Worm (Caenorhabditis elegans): ENCODE data around the gene nspb-11.

Gene nspb-11

DNA sequence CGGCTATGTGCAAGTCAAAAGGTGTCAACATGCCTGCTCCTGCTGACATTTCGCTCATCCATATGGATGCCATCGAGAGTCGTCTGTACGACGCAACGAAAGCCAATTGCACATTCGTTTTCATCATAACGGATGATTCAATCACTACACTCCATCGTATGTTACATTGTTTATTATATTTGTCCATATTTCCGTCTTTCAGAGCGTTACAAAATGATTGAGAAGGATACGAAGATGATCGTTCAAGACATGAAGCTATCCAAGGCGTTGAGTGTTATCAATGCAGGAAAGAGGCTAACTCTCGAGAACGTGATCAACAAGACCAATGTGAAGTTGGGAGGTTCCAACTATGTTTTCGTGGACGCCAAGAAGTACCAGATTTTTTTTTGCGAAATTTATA, 14.3 kb downstream of the nspb-11 start:
- no peak for TF ChIP-seq tbx-8 (GFP tag; optimal IDR thresholded peaks at IDR 0.05)
- TF ChIP-seq ces-1 (GFP tag; optimal IDR thresholded peaks at IDR 0.05), result no peak
- TF ChIP-seq pha-4 (tag; optimal IDR thresholded peaks at IDR 0.05), result no peak
- no peak for TF ChIP-seq nhr-28 (tag; optimal IDR thresholded peaks at IDR 0.05)
- no peak for TF ChIP-seq ceh-83 (GFP tag; optimal IDR thresholded peaks at IDR 0.05)
- TF ChIP-seq ztf-11 (tag; optimal IDR thresholded peaks at IDR 0.05), result no peak
- TF ChIP-seq lin-13 (tag; optimal IDR thresholded peaks at IDR 0.05), result no peak
- no peak for TF ChIP-seq nhr-12 (tag; optimal IDR thresholded peaks at IDR 0.05)
- no peak for TF ChIP-seq sem-2 (GFP tag; optimal IDR thresholded peaks at IDR 0.05)
- TF ChIP-seq mep-1 (tag; optimal IDR thresholded peaks at IDR 0.05), result no peak
- TF ChIP-seq unc-39 (tag; optimal IDR thresholded peaks at IDR 0.05), result no peak

DNA sequence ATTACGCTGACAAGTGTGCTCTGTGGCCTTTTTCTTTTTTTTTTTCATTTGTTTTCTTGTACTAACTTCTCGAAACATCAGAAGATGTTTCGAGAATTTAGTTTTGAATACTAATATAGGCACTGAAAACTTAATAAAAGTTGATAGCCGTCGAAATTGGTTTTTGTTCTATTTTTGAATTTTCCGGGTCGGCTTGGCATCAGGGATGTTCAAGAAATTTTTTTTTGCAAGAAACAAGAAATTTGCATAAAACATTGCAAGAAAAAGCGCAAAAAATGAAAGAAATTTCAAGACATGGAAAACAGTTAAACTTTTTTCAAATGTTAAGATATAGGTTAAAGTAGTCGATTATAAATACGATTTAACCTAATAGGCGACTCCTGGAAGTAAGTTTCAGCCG, 16.1 kb downstream of the nspb-11 start:
- no peak for TF ChIP-seq unc-120 (tag; optimal IDR thresholded peaks at IDR 0.05; ENCODE audit: poor library complexity, severe bottlenecking)
- TF ChIP-seq cnd-1 (tag; optimal IDR thresholded peaks at IDR 0.05), result no peak
- no peak for TF ChIP-seq ztf-11 (tag; optimal IDR thresholded peaks at IDR 0.05)
- no peak for TF ChIP-seq nhr-12 (tag; optimal IDR thresholded peaks at IDR 0.05)
- no peak for TF ChIP-seq nhr-2 (tag; optimal IDR thresholded peaks at IDR 0.05)
- no peak for TF ChIP-seq elt-1 (tag; optimal IDR thresholded peaks at IDR 0.05; ENCODE audit: borderline replicate concordance, insufficient read depth)
- no peak for TF ChIP-seq mls-2 (tag; optimal IDR thresholded peaks at IDR 0.05)
- TF ChIP-seq M03D4.4 (tag; optimal IDR thresholded peaks at IDR 0.05), result no peak
- TF ChIP-seq ces-1 (GFP tag; optimal IDR thresholded peaks at IDR 0.05), result no peak
- TF ChIP-seq ceh-43 (GFP tag; optimal IDR thresholded peaks at IDR 0.05), result no peak
- no peak for TF ChIP-seq mab-5 (tag; optimal IDR thresholded peaks at IDR 0.05)
- TF ChIP-seq tbx-8 (GFP tag; optimal IDR thresholded peaks at IDR 0.05), result no peak
- TF ChIP-seq nhr-237 (tag; optimal IDR thresholded peaks at IDR 0.05), result no peak

DNA sequence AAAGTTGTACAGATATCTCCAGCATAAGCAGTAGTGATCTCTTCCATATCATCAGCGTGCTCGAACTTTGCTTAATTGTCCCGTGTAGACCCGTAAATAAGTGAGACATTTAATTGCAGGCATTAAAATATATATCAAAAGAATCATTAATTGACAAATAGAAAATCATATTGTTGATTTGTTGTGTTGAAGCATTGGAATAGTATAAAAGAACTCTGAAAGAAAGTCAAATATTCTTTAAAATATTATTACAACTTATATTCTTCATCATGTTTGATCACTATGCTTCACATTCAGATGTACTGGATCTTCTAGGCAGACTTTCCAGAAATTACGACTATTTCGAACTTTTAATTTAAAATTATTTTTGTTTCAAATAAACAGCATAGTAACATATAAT, 18.4 kb downstream of the nspb-11 start, which contains the start of gene F58G1.8:
TSS of gene F58G1.8 (minus strand) at position 101 of the 400 bp plus-strand sequence.
- no peak for TF ChIP-seq ces-1 (GFP tag; optimal IDR thresholded peaks at IDR 0.05)
- no peak for TF ChIP-seq zip-8 (tag; optimal IDR thresholded peaks at IDR 0.05)
- no peak for TF ChIP-seq lin-13 (tag; optimal IDR thresholded peaks at IDR 0.05)

DNA sequence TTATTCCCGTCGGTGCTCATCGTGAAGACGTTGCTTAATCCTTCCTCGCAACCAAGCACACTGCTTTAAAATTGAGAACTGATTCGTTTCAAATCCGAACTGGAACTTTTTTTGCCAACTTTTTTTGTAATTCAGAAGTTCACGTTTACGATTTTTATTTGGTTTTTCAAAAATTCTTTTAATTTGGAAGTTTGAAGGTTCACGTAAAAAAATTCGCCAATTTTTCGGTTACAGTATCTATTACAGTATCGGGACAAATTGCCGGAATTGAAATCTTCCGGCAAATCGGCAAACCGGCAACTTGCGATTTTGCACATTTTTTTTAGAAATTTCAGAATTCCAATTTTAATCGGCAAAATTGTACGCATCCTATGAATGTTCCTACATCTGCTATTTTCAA, 21.1 kb downstream of the nspb-11 start, which contains the start of gene F58G1.3:
TSS of gene F58G1.3 (minus strand) at position 101 of the 400 bp plus-strand sequence.
- TF ChIP-seq ceh-43 (GFP tag; optimal IDR thresholded peaks at IDR 0.05) (no peak), nhr-237 (tag; optimal IDR thresholded peaks at IDR 0.05) (no peak), zip-8 (tag; optimal IDR thresholded peaks at IDR 0.05) (no peak), tbx-8 (GFP tag; optimal IDR thresholded peaks at IDR 0.05) (no peak), lin-32 (GFP tag; optimal IDR thresholded peaks at IDR 0.05) (no peak), nhr-28 (tag; optimal IDR thresholded peaks at IDR 0.05) (no peak), ceh-39 (tag; optimal IDR thresholded peaks at IDR 0.05) (no peak), lsy-2 (tag; optimal IDR thresholded peaks at IDR 0.05) (no peak), elt-3 (tag; optimal IDR thresholded peaks at IDR 0.05) (no peak), cnd-1 (tag; optimal IDR thresholded peaks at IDR 0.05) (no peak), mls-2 (tag; optimal IDR thresholded peaks at IDR 0.05) (no peak), ces-1 (GFP tag; optimal IDR thresholded peaks at IDR 0.05) (no peak), unc-39 (tag; optimal IDR thresholded peaks at IDR 0.05) (no peak)

DNA sequence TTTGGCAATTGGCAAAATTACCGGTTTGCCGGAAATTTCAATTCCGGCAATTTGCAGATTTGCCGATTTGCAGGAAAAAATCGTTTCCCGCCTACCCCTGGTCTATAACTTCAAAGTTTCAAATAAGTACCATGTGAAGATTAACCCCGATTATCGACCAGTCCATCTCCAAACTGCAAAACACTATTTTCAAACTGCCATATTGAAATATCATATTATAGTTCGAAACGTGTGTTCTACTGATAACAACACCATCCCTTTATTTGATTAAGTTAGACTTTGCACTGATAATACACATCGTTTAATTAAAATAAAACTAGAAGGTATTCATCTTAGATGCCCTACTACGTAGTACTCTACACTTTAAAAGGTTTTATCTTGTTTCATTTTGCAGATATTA, 23.0 kb downstream of the nspb-11 start:
- TF ChIP-seq nhr-28 (tag; optimal IDR thresholded peaks at IDR 0.05), result no peak
- no peak for TF ChIP-seq mls-2 (tag; optimal IDR thresholded peaks at IDR 0.05)
- no peak for TF ChIP-seq M03D4.4 (tag; optimal IDR thresholded peaks at IDR 0.05)
- no peak for TF ChIP-seq bed-3 (GFP tag; optimal IDR thresholded peaks at IDR 0.05)
- TF ChIP-seq snpc-4 (tag; optimal IDR thresholded peaks at IDR 0.05), result no peak
- no peak for TF ChIP-seq hlh-1 (tag; optimal IDR thresholded peaks at IDR 0.05)
- TF ChIP-seq lsy-2 (tag; optimal IDR thresholded peaks at IDR 0.05), result no peak
- TF ChIP-seq lin-32 (GFP tag; optimal IDR thresholded peaks at IDR 0.05), result no peak
- TF ChIP-seq ztf-11 (tag; optimal IDR thresholded peaks at IDR 0.05), result no peak
- no peak for TF ChIP-seq zip-8 (tag; optimal IDR thresholded peaks at IDR 0.05)
- no peak for TF ChIP-seq flh-1 (GFP tag; optimal IDR thresholded peaks at IDR 0.05)
- no peak for TF ChIP-seq nhr-12 (tag; optimal IDR thresholded peaks at IDR 0.05)

DNA sequence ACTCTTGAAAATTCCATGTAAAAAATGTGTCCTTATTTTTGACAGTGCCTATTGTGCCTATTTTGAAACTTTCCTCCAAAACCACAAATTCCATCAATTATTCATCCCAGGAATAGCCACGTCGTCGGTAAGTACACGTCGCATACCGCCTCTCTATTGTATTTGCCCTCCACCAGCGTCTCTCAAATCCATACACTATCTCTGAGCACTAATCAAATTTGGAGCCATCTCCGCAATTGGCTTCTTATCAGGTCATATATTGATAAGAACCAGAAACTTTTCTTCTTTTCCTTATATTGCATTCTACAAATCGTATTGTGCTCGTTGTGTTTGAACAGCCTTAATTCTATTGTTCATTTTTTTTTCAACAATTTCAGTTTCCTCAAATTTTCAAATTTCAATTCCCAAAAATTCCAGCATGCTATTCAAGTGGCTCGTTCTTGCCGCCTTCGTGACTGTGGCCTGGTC, 24.3 kb downstream of the nspb-11 start, which contains the start of gene dct-18:
TSS of gene dct-18 (plus strand) at position 418 of the 468 bp plus-strand sequence.
- TF ChIP-seq sem-2 (GFP tag; optimal IDR thresholded peaks at IDR 0.05) (no peak), bed-3 (GFP tag; optimal IDR thresholded peaks at IDR 0.05) (no peak), nhr-28 (tag; optimal IDR thresholded peaks at IDR 0.05) (no peak), hlh-1 (tag; optimal IDR thresholded peaks at IDR 0.05) (no peak), flh-1 (GFP tag; optimal IDR thresholded peaks at IDR 0.05) (no peak), tbx-8 (GFP tag; optimal IDR thresholded peaks at IDR 0.05) (no peak), elt-1 (tag; optimal IDR thresholded peaks at IDR 0.05; ENCODE audit: borderline replicate concordance, insufficient read depth) (no peak), snpc-4 (tag; optimal IDR thresholded peaks at IDR 0.05) (no peak), ztf-11 (tag; optimal IDR thresholded peaks at IDR 0.05) (no peak)
